Worm (Caenorhabditis elegans): Measurements from ENCODE around the gene ZK688.11.

DNA sequence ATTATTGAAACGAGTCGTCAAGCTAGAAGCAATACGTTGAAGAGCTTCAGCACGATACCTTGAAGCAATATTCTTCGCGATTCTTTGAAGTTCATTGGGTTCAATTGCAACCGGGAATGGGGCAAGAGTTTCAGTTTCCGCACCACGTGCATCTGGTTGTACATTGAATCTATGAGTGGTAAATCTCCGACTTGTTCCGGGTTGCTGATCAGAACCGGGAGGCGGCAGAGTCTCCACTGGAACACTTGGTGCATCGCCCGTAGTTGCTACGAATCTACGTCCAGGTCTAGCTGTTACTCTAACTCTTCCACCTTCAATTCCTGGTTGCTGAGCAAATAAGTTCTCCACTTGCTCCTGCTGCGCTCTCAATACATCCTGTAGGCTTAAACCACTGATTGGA is 4.3 kb upstream of the ZK688.11 start:
- TF ChIP-seq zag-1 (tag; optimal IDR thresholded peaks at IDR 0.05) (no peak), jun-1 (tag; optimal IDR thresholded peaks at IDR 0.05) (no peak), nhr-25 (tag; optimal IDR thresholded peaks at IDR 0.05) (no peak), nhr-11 (tag; optimal IDR thresholded peaks at IDR 0.05) (no peak), nhr-237 (tag; optimal IDR thresholded peaks at IDR 0.05) (no peak), pqm-1 (tag; optimal IDR thresholded peaks at IDR 0.05) (no peak), unc-62 (GFP tag; optimal IDR thresholded peaks at IDR 0.05) (no peak), nhr-23 (tag; optimal IDR thresholded peaks at IDR 0.05) (no peak), elt-3 (tag; optimal IDR thresholded peaks at IDR 0.05) (no peak), elt-1 (tag; optimal IDR thresholded peaks at IDR 0.05) (no peak), fkh-10 (GFP tag; optimal IDR thresholded peaks at IDR 0.05) (no peak)

Data from whole organism, L3 larva.